Worm (Caenorhabditis elegans): Measurements from ENCODE around the gene srv-26.
"Not testable (repeated sequence)": the region's sequence is repeated elsewhere in the genome, so short reads cannot be mapped to it uniquely, and the experiment has no call there.

DNA sequence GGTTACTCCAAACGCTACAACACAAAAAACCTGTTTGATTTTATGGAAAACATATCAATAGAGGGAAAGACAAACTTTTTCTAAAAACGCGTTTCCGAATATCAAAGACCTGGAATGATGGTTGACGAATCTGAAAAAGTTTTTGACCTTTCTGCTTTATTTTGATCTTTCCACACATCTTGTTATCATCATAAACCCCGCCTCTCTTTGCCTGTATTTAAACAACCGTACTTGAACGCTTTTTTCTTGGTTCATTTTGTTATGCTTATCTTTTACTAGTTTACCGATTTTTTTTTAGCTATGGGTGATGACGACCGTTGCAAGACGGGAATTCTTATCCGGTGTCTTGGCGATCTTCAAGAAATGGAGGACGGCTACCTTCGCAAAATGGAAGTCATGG, 48.7 kb downstream of the srv-26 start, which contains the start of gene T13A10.2:
- TF ChIP-seq mdl-1 (tag; optimal IDR thresholded peaks at IDR 0.05); aly-2 (tag; optimal IDR thresholded peaks at IDR 0.05); lin-39 (tag; optimal IDR thresholded peaks at IDR 0.05); dve-1 (tag; optimal IDR thresholded peaks at IDR 0.05; ENCODE audit: insufficient read depth); hlh-30 (tag; optimal IDR thresholded peaks at IDR 0.05; ENCODE audit: insufficient read depth); set-16 (GFP tag; IDR thresholded peaks at IDR 0.05); pqm-1 (tag; optimal IDR thresholded peaks at IDR 0.05); skn-1 (tag; optimal IDR thresholded peaks at IDR 0.05); sdz-12 (GFP tag; optimal IDR thresholded peaks at IDR 0.05); dpl-1 (GFP tag; optimal IDR thresholded peaks at IDR 0.05); nhr-6 (tag; optimal IDR thresholded peaks at IDR 0.05); lin-15B (tag; optimal IDR thresholded peaks at IDR 0.05); duxl-1 (tag; optimal IDR thresholded peaks at IDR 0.05; ENCODE audit: poor library complexity): not testable (repeated sequence)

All from whole organism, L4 larva.